Worm (Caenorhabditis elegans): ENCODE results near the gene Y43F8B.20.

The Y43F8B.20 gene

ce11 chrV:19519511-19519934 is 30.1 kb downstream of the Y43F8B.20 start (continued):
- peak; percentile 74 for TF ChIP-seq mep-1 (tag; optimal IDR thresholded peaks at IDR 0.05)
- TF ChIP-seq egl-27 (tag; optimal IDR thresholded peaks at IDR 0.05), result no peak
- no peak for TF ChIP-seq dsc-1 (tag; optimal IDR thresholded peaks at IDR 0.05)
- TF ChIP-seq C16A3.4 (tag; optimal IDR thresholded peaks at IDR 0.05), result no peak
- TF ChIP-seq tbx-2 (tag; optimal IDR thresholded peaks at IDR 0.05), result no peak
- TF ChIP-seq dpl-1 (GFP tag; optimal IDR thresholded peaks at IDR 0.05), result no peak
- TF ChIP-seq pax-3 (tag; optimal IDR thresholded peaks at IDR 0.05), result no peak
- no peak for TF ChIP-seq lin-13 (GFP tag; optimal IDR thresholded peaks at IDR 0.05)
- TF ChIP-seq nhr-76 (tag; optimal IDR thresholded peaks at IDR 0.05), result no peak
- peak in 1 of 2 experiments; percentile 48 for TF ChIP-seq lsy-2 (tag; optimal IDR thresholded peaks at IDR 0.05)
- no peak for TF ChIP-seq xbp-1 (tag; optimal IDR thresholded peaks at IDR 0.05)
- no peak for TF ChIP-seq fkh-4 (tag; optimal IDR thresholded peaks at IDR 0.05; ENCODE audit: borderline replicate concordance)
- TF ChIP-seq C04F5.9 (tag; optimal IDR thresholded peaks at IDR 0.05), result no peak
- TF ChIP-seq ceh-8 (GFP tag; optimal IDR thresholded peaks at IDR 0.05), result no peak
- TF ChIP-seq ama-1 (optimal IDR thresholded peaks at IDR 0.05), result peak; percentile 50
- TF ChIP-seq unc-30 (tag; optimal IDR thresholded peaks at IDR 0.05), result no peak
- TF ChIP-seq irx-1 (tag; optimal IDR thresholded peaks at IDR 0.05), result no peak
- TF ChIP-seq fkh-8 (tag; optimal IDR thresholded peaks at IDR 0.05), result no peak
- no peak for TF ChIP-seq fkh-10 (GFP tag; optimal IDR thresholded peaks at IDR 0.05)
- TF ChIP-seq mef-2 (tag; optimal IDR thresholded peaks at IDR 0.05), result no peak
- TF ChIP-seq efl-1 (optimal IDR thresholded peaks at IDR 0.05), result no peak
- no peak for TF ChIP-seq efl-1 (GFP tag; optimal IDR thresholded peaks at IDR 0.05 in 1 of 2)
- no peak for TF ChIP-seq ztf-11 (tag; optimal IDR thresholded peaks at IDR 0.05)
- 0 out of 2 replicates have a peak, but pooled peaks have one; percentile 17 for TF ChIP-seq mab-9 (GFP tag; IDR thresholded peaks at IDR 0.05)
- no peak for TF ChIP-seq rnt-1 (tag; optimal IDR thresholded peaks at IDR 0.05)
- no peak for TF ChIP-seq C34B4.2 (tag; optimal IDR thresholded peaks at IDR 0.05)
- TF ChIP-seq mdl-1 (tag; optimal IDR thresholded peaks at IDR 0.05), result no peak
- no peak for TF ChIP-seq vab-15 (tag; optimal IDR thresholded peaks at IDR 0.05)
- TF ChIP-seq aha-1 (tag; optimal IDR thresholded peaks at IDR 0.05), result no peak
- TF ChIP-seq pqm-1 (tag; optimal IDR thresholded peaks at IDR 0.05), result no peak
- no peak for TF ChIP-seq jun-1 (tag; optimal IDR thresholded peaks at IDR 0.05)

ce11 chrV:19518468-19519168 is 31.0 kb downstream of the Y43F8B.20 start:
- TF ChIP-seq aha-1 (tag; optimal IDR thresholded peaks at IDR 0.05), result no peak
- no peak for TF ChIP-seq tlp-1 (tag; optimal IDR thresholded peaks at IDR 0.05)
- TF ChIP-seq nhr-76 (tag; optimal IDR thresholded peaks at IDR 0.05), result no peak
- no peak for TF ChIP-seq egl-13 (tag; optimal IDR thresholded peaks at IDR 0.05)
- no peak for TF ChIP-seq hlh-17 (GFP tag; optimal IDR thresholded peaks at IDR 0.05; ENCODE audit: borderline replicate concordance)
- no peak for TF ChIP-seq unc-30 (tag; optimal IDR thresholded peaks at IDR 0.05)
- TF ChIP-seq C04F5.9 (tag; optimal IDR thresholded peaks at IDR 0.05), result no peak
- TF ChIP-seq nhr-47 (tag; optimal IDR thresholded peaks at IDR 0.05), result no peak
- TF ChIP-seq mab-9 (GFP tag; IDR thresholded peaks at IDR 0.05), result no peak
- TF ChIP-seq zip-4 (GFP tag; optimal IDR thresholded peaks at IDR 0.05), result no peak
- no peak for TF ChIP-seq grh-1 (GFP tag; IDR thresholded peaks at IDR 0.05)
- no peak for TF ChIP-seq rnt-1 (tag; optimal IDR thresholded peaks at IDR 0.05)
- TF ChIP-seq lin-39 (tag; optimal IDR thresholded peaks at IDR 0.05), result no peak
- TF ChIP-seq nhr-71 (tag; optimal IDR thresholded peaks at IDR 0.05), result no peak
- no peak for TF ChIP-seq xbp-1 (tag; optimal IDR thresholded peaks at IDR 0.05)
- TF ChIP-seq ceh-8 (GFP tag; optimal IDR thresholded peaks at IDR 0.05), result no peak

DNA sequence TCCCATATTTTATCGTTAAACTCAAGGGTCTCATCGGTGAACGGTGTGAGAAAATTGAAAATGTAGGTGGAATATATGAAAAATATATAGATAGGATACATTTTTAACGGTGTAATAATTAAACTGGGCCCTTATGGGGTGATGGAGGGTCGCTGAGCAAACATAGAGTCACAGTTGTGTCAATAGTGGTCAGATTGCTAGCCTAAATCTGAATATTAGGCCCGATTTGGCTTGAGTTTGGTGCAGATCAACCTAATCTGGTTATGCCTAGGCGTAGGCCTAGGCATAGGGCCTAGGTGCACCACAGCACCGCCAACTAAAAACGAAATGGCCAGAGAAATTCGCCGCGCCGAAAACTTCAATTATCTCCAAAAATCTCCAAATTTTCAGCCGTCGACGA is 36.0 kb downstream of the Y43F8B.20 start, which contains the start of gene phy-4:
Gene phy-4 (minus strand): TSS at position 101 of the 400 bp plus-strand sequence.
- no peak for TF ChIP-seq sup-37 (GFP tag; optimal IDR thresholded peaks at IDR 0.05)
- no peak for TF ChIP-seq rnt-1 (tag; optimal IDR thresholded peaks at IDR 0.05)
- TF ChIP-seq unc-30 (tag; optimal IDR thresholded peaks at IDR 0.05), result no peak
- no peak for TF ChIP-seq alr-1 (tag; optimal IDR thresholded peaks at IDR 0.05; ENCODE audit: borderline replicate concordance)
- no peak for TF ChIP-seq isw-1 (GFP tag; IDR thresholded peaks at IDR 0.05)
- no peak for TF ChIP-seq ces-1 (GFP tag; optimal IDR thresholded peaks at IDR 0.05)
- no peak for TF ChIP-seq ama-1 (optimal IDR thresholded peaks at IDR 0.05)
- no peak for TF ChIP-seq aly-2 (tag; optimal IDR thresholded peaks at IDR 0.05)
- no peak for TF ChIP-seq efl-1 (optimal IDR thresholded peaks at IDR 0.05)
- TF ChIP-seq efl-1 (GFP tag; optimal IDR thresholded peaks at IDR 0.05 in 1 of 2), result no peak
- TF ChIP-seq blmp-1 (tag; optimal IDR thresholded peaks at IDR 0.05), result no peak
- TF ChIP-seq C34B4.2 (tag; optimal IDR thresholded peaks at IDR 0.05), result no peak
- no peak for TF ChIP-seq fos-1 (tag; optimal IDR thresholded peaks at IDR 0.05)
- no peak for TF ChIP-seq zip-4 (GFP tag; optimal IDR thresholded peaks at IDR 0.05)
- no peak for TF ChIP-seq skn-1 (tag; optimal IDR thresholded peaks at IDR 0.05)
- no peak for TF ChIP-seq irx-1 (tag; optimal IDR thresholded peaks at IDR 0.05)
- TF ChIP-seq unc-62 (GFP tag; optimal IDR thresholded peaks at IDR 0.05), result no peak
- TF ChIP-seq elt-3 (tag; optimal IDR thresholded peaks at IDR 0.05), result no peak

All from whole organism, L1 larva.